Fruit fly (Drosophila melanogaster) whole organism, embryonic: Measurements from ENCODE around the gene Dhc93AB.
A peak's percentile ranks its signal among the peaks of the same experiment; 100 is the strongest.

Experiments used
- Ada2b ChIP-seq: fragments of 200-800 bp; sonication (Bioruptor generic); IDR thresholded peaks from 2 replicates; pipeline ENCODE4 v1.3.6; 2022; ENCODE audit warnings: missing biosample characterization, missing genetic modification characterization
- Asciz ChIP-seq: fragments of 200-800 bp; sonication (Bioruptor generic); optimal IDR thresholded peaks from 2 replicates; lab custom pipeline; 2017; ENCODE audit warnings: missing biosample characterization, mild to moderate bottlenecking, missing genetic modification characterization, missing genetic modification reagents
- Bgb ChIP-seq: fragments of 200-800 bp; sonication (Bioruptor generic); IDR thresholded peaks from 2 replicates; pipeline ENCODE4 v1.3.6; 2022; ENCODE audit warnings: missing biosample characterization, missing genetic modification characterization; ENCODE audit not compliant: partially characterized antibody
- Bteb2 ChIP-seq: fragments of 200-800 bp; sonication (Bioruptor generic); optimal IDR thresholded peaks from 2 replicates; lab custom pipeline; 2016; ENCODE audit warnings: missing biosample characterization, missing genetic modification characterization
- CG10959 ChIP-seq: fragments of 200-800 bp; sonication (Bioruptor generic); IDR thresholded peaks from 2 replicates; pipeline ENCODE4 v1.3.6; 2022; ENCODE audit warnings: missing biosample characterization, missing genetic modification characterization
- CG11504 ChIP-seq: fragments of 200-800 bp; sonication (Bioruptor generic); optimal IDR thresholded peaks from 3 replicates; lab custom pipeline; 2019; ENCODE audit warnings: missing biosample characterization, mild to moderate bottlenecking, missing genetic modification characterization, moderate library complexity
- CG11695 ChIP-seq: fragments of 200-800 bp; sonication (Bioruptor generic); IDR thresholded peaks from 3 replicates; pipeline ENCODE4 v1.3.6; 2022; ENCODE audit warnings: missing biosample characterization, missing genetic modification characterization
- CG13287 ChIP-seq: fragments of 200-800 bp; sonication (Bioruptor generic); IDR thresholded peaks from 2 replicates; pipeline ENCODE4 v1.3.6; 2022; ENCODE audit warnings: missing biosample characterization, missing genetic modification characterization; ENCODE audit not compliant: partially characterized antibody
- CG16779 ChIP-seq: fragments of 200-800 bp; sonication (Bioruptor generic); IDR thresholded peaks from 2 replicates; pipeline ENCODE4 v1.3.6; 2022; ENCODE audit warnings: missing biosample characterization, missing genetic modification characterization
- CG16863 ChIP-seq: fragments of 200-800 bp; sonication (Bioruptor generic); optimal IDR thresholded peaks from 3 replicates; lab custom pipeline; 2016; ENCODE audit warnings: missing biosample characterization, missing genetic modification characterization
- CG2202 ChIP-seq: fragments of 200-800 bp; sonication (Bioruptor generic); optimal IDR thresholded peaks from 2 replicates; lab custom pipeline; 2018; ENCODE audit warnings: missing biosample characterization, mild to moderate bottlenecking, missing genetic modification characterization
- CG2889 ChIP-seq: fragments of 200-800 bp; sonication (Bioruptor generic); IDR thresholded peaks from 3 replicates; pipeline ENCODE4 v1.3.6; 2022; ENCODE audit warnings: missing biosample characterization, missing genetic modification characterization
- CG31365 ChIP-seq: fragments of 200-800 bp; sonication (Bioruptor generic); optimal IDR thresholded peaks from 2 replicates; lab custom pipeline; 2018; ENCODE audit warnings: missing biosample characterization, mild to moderate bottlenecking, missing genetic modification characterization
- CG3407 ChIP-seq: fragments of 200-800 bp; sonication (Bioruptor generic); optimal IDR thresholded peaks from 2 replicates; lab custom pipeline; 2018; ENCODE audit warnings: missing biosample characterization, mild to moderate bottlenecking, missing genetic modification characterization
- CG3847 ChIP-seq: fragments of 200-800 bp; sonication (Bioruptor generic); IDR thresholded peaks from 2 replicates; pipeline ENCODE4 v1.3.6; 2022; ENCODE audit warnings: missing biosample characterization, missing genetic modification characterization
- CG4360 ChIP-seq: fragments of 200-800 bp; sonication (Bioruptor generic); IDR thresholded peaks from 2 replicates; pipeline ENCODE4 v1.3.6; 2022; ENCODE audit warnings: missing biosample characterization, missing genetic modification characterization
- CG6683 ChIP-seq: fragments of 200-800 bp; sonication (Bioruptor generic); optimal IDR thresholded peaks from 2 replicates; lab custom pipeline; 2017; ENCODE audit warnings: missing biosample characterization, mild to moderate bottlenecking, missing genetic modification characterization, missing genetic modification reagents
- CG7963 ChIP-seq: fragments of 200-800 bp; sonication (Bioruptor generic); IDR thresholded peaks from 3 replicates; pipeline ENCODE4 v1.3.6; 2022; ENCODE audit warnings: missing biosample characterization, missing genetic modification characterization; ENCODE audit not compliant: partially characterized antibody
- CG7987 ChIP-seq: fragments of 200-800 bp; sonication (Bioruptor generic); optimal IDR thresholded peaks from 2 replicates; lab custom pipeline; 2018; ENCODE audit warnings: missing biosample characterization, mild to moderate bottlenecking, missing genetic modification characterization, moderate library complexity
- CG8281 ChIP-seq: fragments of 200-800 bp; sonication (Bioruptor generic); optimal IDR thresholded peaks from 2 replicates; lab custom pipeline; 2018; ENCODE audit warnings: missing biosample characterization, mild to moderate bottlenecking, missing genetic modification characterization, moderate library complexity
- CG8359 ChIP-seq: fragments of 200-800 bp; sonication (Bioruptor generic); optimal IDR thresholded peaks from 2 replicates; lab custom pipeline; 2017; ENCODE audit warnings: missing biosample characterization, mild to moderate bottlenecking, missing genetic modification characterization, borderline replicate concordance
- CG9609 ChIP-seq: fragments of 200-800 bp; sonication (Bioruptor generic); optimal IDR thresholded peaks from 3 replicates; lab custom pipeline; 2016; ENCODE audit warnings: missing biosample characterization, missing genetic modification characterization
- CG9727 ChIP-seq: fragments of 200-800 bp; sonication (Bioruptor generic); optimal IDR thresholded peaks from 3 replicates; lab custom pipeline; 2017; ENCODE audit warnings: missing biosample characterization, mild to moderate bottlenecking, missing genetic modification characterization
- Dad ChIP-seq: fragments of 200-800 bp; sonication (Bioruptor generic); optimal IDR thresholded peaks from 3 replicates; lab custom pipeline; 2016; ENCODE audit warnings: missing biosample characterization, missing genetic modification characterization
- Deaf1 ChIP-seq: fragments of 200-800 bp; optimal IDR thresholded peaks from 3 replicates; lab custom pipeline; 2019; ENCODE audit warnings: missing biosample characterization, mild to moderate bottlenecking, missing genetic modification characterization, moderate library complexity
- Eip74EF ChIP-seq, 2 experiments: fragments of 200-800 bp in 1 of 2; fragments of >200 bp in 1 of 2; sonication (Bioruptor generic) in 1 of 2; optimal IDR thresholded peaks; 2 replicates each; lab custom pipeline; 2017 to 2019; ENCODE audit warnings: missing biosample characterization in 2 of 2, missing genetic modification characterization in 2 of 2, mild to moderate bottlenecking in 1 of 2, moderate library complexity in 1 of 2
- H15 ChIP-seq: fragments of 200-800 bp; sonication (Bioruptor generic); IDR thresholded peaks from 3 replicates; pipeline ENCODE4 v1.3.6; 2022; ENCODE audit warnings: missing biosample characterization, missing genetic modification characterization
- HLH3B ChIP-seq: fragments of 200-800 bp; sonication (Bioruptor generic); IDR thresholded peaks from 2 replicates; pipeline ENCODE4 v1.3.6; 2022; ENCODE audit warnings: missing biosample characterization, missing genetic modification characterization
- Hr51 ChIP-seq, 2 experiments: fragments of 200-800 bp; sonication (Bioruptor generic); optimal IDR thresholded peaks; 2 replicates in 1 of 2; 3 replicates in 1 of 2; lab custom pipeline; 2016 to 2018; ENCODE audit warnings: missing biosample characterization in 2 of 2, missing genetic modification characterization in 2 of 2, mild to moderate bottlenecking in 1 of 2, moderate library complexity in 1 of 2
- NC2α ChIP-seq: fragments of 200-800 bp; sonication (Bioruptor generic); optimal IDR thresholded peaks from 2 replicates; lab custom pipeline; 2016; ENCODE audit warnings: missing biosample characterization, missing genetic modification characterization
- NC2β ChIP-seq: fragments of 200-800 bp; sonication (Bioruptor generic); optimal IDR thresholded peaks from 2 replicates; lab custom pipeline; 2016; ENCODE audit warnings: missing biosample characterization, missing genetic modification characterization
- Nf-YA ChIP-seq: fragments of 200-800 bp; sonication (Bioruptor generic); IDR thresholded peaks from 2 replicates; pipeline ENCODE4 v1.3.6; 2022; ENCODE audit warnings: missing biosample characterization, missing genetic modification characterization
- Optix ChIP-seq: fragments of 200-800 bp; sonication (Bioruptor generic); IDR thresholded peaks from 3 replicates; pipeline ENCODE4 v1.3.6; 2022; ENCODE audit warnings: missing biosample characterization, missing genetic modification characterization
- Taf1 ChIP-seq: fragments of 200-800 bp; sonication (Bioruptor generic); IDR thresholded peaks from 2 replicates; pipeline ENCODE4 v1.3.6; 2022; ENCODE audit warnings: missing biosample characterization, missing genetic modification characterization
- Tbp ChIP-seq: fragments of >200 bp; optimal IDR thresholded peaks from 2 replicates; lab custom pipeline; 2018; ENCODE audit warnings: missing biosample characterization, missing genetic modification characterization
- ato ChIP-seq: fragments of 200-800 bp; sonication (Bioruptor generic); IDR thresholded peaks from 2 replicates; pipeline ENCODE4 v1.3.6; 2022; ENCODE audit warnings: missing biosample characterization, missing genetic modification characterization; ENCODE audit not compliant: partially characterized antibody
- ci ChIP-seq: fragments of 200-800 bp; sonication (Bioruptor generic); IDR thresholded peaks from 3 replicates; pipeline ENCODE4 v1.3.6; 2022; ENCODE audit warnings: missing biosample characterization, missing genetic modification characterization
- eyg ChIP-seq: fragments of 200-800 bp; sonication (Bioruptor generic); optimal IDR thresholded peaks from 3 replicates; lab custom pipeline; 2016; ENCODE audit warnings: missing biosample characterization, missing genetic modification characterization
- gcm ChIP-seq: fragments of 200-800 bp; sonication (Bioruptor generic); optimal IDR thresholded peaks from 2 replicates; lab custom pipeline; 2019; ENCODE audit warnings: missing biosample characterization, mild to moderate bottlenecking, missing genetic modification characterization, moderate library complexity
- kni ChIP-seq: fragments of 200-800 bp; sonication (Bioruptor generic); optimal IDR thresholded peaks from 3 replicates; lab custom pipeline; 2017; ENCODE audit warnings: mild to moderate bottlenecking, missing biosample characterization, missing genetic modification reagents, missing genetic modification characterization
- lmd ChIP-seq: fragments of 200-800 bp; sonication (Bioruptor generic); IDR thresholded peaks from 2 replicates; pipeline ENCODE4 v1.3.6; 2022; ENCODE audit warnings: missing biosample characterization, missing genetic modification characterization
- maf-S ChIP-seq: fragments of 200-800 bp; sonication (Bioruptor generic); optimal IDR thresholded peaks from 2 replicates; lab custom pipeline; 2016; ENCODE audit warnings: missing biosample characterization, missing genetic modification characterization
- onecut ChIP-seq: fragments of 200-800 bp; sonication (Bioruptor generic); IDR thresholded peaks from 2 replicates; pipeline ENCODE4 v1.3.6; 2022; ENCODE audit warnings: missing biosample characterization, missing genetic modification characterization
- sisA ChIP-seq: fragments of 200-800 bp; sonication (Bioruptor generic); IDR thresholded peaks from 2 replicates; pipeline ENCODE4 v1.3.6; 2022; ENCODE audit warnings: missing biosample characterization, missing genetic modification characterization
- sob ChIP-seq: fragments of 200-800 bp; sonication (Bioruptor generic); IDR thresholded peaks from 2 replicates; pipeline ENCODE4 v1.3.6; 2022; ENCODE audit warnings: missing biosample characterization, missing genetic modification characterization
- tgo ChIP-seq: fragments of 200-800 bp; sonication (Bioruptor generic); IDR thresholded peaks from 3 replicates; pipeline ENCODE4 v1.3.6; 2022; ENCODE audit warnings: missing biosample characterization, missing genetic modification characterization
- tx ChIP-seq: fragments of 200-800 bp; sonication (Bioruptor generic); optimal IDR thresholded peaks from 2 replicates; lab custom pipeline; 2016; ENCODE audit warnings: missing biosample characterization, missing genetic modification characterization
- wek ChIP-seq: fragments of 200-800 bp; sonication (Bioruptor generic); optimal IDR thresholded peaks from 3 replicates; lab custom pipeline; 2018; ENCODE audit warnings: missing biosample characterization, mild to moderate bottlenecking, missing genetic modification characterization, moderate library complexity
- yki ChIP-seq: fragments of >200 bp; optimal IDR thresholded peaks from 3 replicates; lab custom pipeline; 2018
- z ChIP-seq: fragments of 200-800 bp; sonication (Bioruptor generic); IDR thresholded peaks from 3 replicates; pipeline ENCODE4 v1.3.6; 2022; ENCODE audit warnings: missing biosample characterization, missing genetic modification characterization

Dhc93AB gene

dm6 chr3R:21017464-21018080 lies 24.7 kb downstream of the Dhc93AB start, which contains the start of gene Rlip (continued):
- TF ChIP-seq onecut (GFP tag; lab: Robert Waterston, UW), result peak; percentile 94
- TF ChIP-seq CG3847 (GFP tag; lab: Robert Waterston, UW), result peak; percentile 61
- TF ChIP-seq Tbp (GFP tag; lab: Kevin White, UChicago), result no peak
- TF ChIP-seq kni (GFP tag; lab: Kevin White, UChicago), result no peak
- peak; percentile 65 for TF ChIP-seq CG7987 (GFP tag; lab: Kevin White, UChicago)
- no peak for TF ChIP-seq Taf1 (GFP tag; lab: Robert Waterston, UW)
- TF ChIP-seq wek (GFP tag; lab: Kevin White, UChicago), result no peak
- no peak for TF ChIP-seq CG8359 (GFP tag; lab: Kevin White, UChicago)
- no peak for TF ChIP-seq Eip74EF (GFP tag; optimal IDR thresholded peaks at IDR 0.05; lab: Kevin White, UChicago)
- no peak for TF ChIP-seq z
- no peak for TF ChIP-seq NC2β (GFP tag; lab: Kevin White, UChicago)
- TF ChIP-seq ato (GFP tag; lab: Robert Waterston, UW), result peak; percentile 58; the same call in 1 of the 2 replicates
- no peak for TF ChIP-seq Hr51 (GFP tag; optimal IDR thresholded peaks at IDR 0.05; lab: Kevin White, UChicago)
- TF ChIP-seq CG2202 (tag; lab: Kevin White, UChicago), result no peak
- TF ChIP-seq CG10959, result no peak
- TF ChIP-seq CG9727 (GFP tag; lab: Kevin White, UChicago), result no peak
- TF ChIP-seq CG7963 (GFP tag; lab: Robert Waterston, UW), result 0 out of 3 replicates have a peak, but pooled peaks have one; percentile 41
- TF ChIP-seq maf-S (GFP tag; lab: Kevin White, UChicago), result no peak
- peak; percentile 62 for TF ChIP-seq CG11504 (tag; lab: Kevin White, UChicago)
- TF ChIP-seq tgo (GFP tag; lab: Robert Waterston, UW), result 0 out of 3 replicates have a peak, but pooled peaks have one; percentile 40
- TF ChIP-seq CG9609, result peak; percentile 55
- no peak for TF ChIP-seq NC2α (GFP tag; lab: Kevin White, UChicago)
- TF ChIP-seq gcm (GFP tag; lab: Kevin White, UChicago), result no peak
- TF ChIP-seq CG4360 (GFP tag; lab: Robert Waterston, UW), result no peak
- TF ChIP-seq Deaf1 (tag; lab: Kevin White, UChicago), result no peak
- no peak for TF ChIP-seq CG11695 (GFP tag; lab: Robert Waterston, UW)
- TF ChIP-seq Asciz (GFP tag; lab: Kevin White, UChicago), result no peak
- TF ChIP-seq ci (GFP tag; lab: Robert Waterston, UW), result peak; percentile 37; the same call in 1 of the 3 replicates
- peak; percentile 16 for TF ChIP-seq tx (GFP tag; lab: Kevin White, UChicago)
- no peak for TF ChIP-seq CG31365 (tag; lab: Kevin White, UChicago)
- TF ChIP-seq CG13287, result peak; percentile 79
- peak; percentile 7 for TF ChIP-seq Bteb2 (GFP tag; lab: Kevin White, UChicago)
- TF ChIP-seq Nf-YA (GFP tag; lab: Robert Waterston, UW), result no peak
- peak; percentile 47; the same call in 1 of the 2 replicates for TF ChIP-seq lmd (GFP tag; lab: Robert Waterston, UW)
- no peak for TF ChIP-seq CG8281 (tag; lab: Kevin White, UChicago)
- no peak for TF ChIP-seq Ada2b
- TF ChIP-seq Dad (GFP tag; lab: Kevin White, UChicago), result peak; percentile 45
- peak; percentile 41 for TF ChIP-seq eyg (GFP tag; lab: Kevin White, UChicago)
- peak; percentile 80 for TF ChIP-seq sob (GFP tag; lab: Robert Waterston, UW)
- no peak for TF ChIP-seq CG2889
- TF ChIP-seq HLH3B (GFP tag; lab: Robert Waterston, UW), result peak; percentile 53; the same call in 1 of the 2 replicates
- no peak; the same call in 1 of the 2 replicates for TF ChIP-seq CG16779 (GFP tag; lab: Robert Waterston, UW)
- TF ChIP-seq Bgb (GFP tag; lab: Robert Waterston, UW), result peak; percentile 74
- no peak for TF ChIP-seq yki (lab: Kevin White, UChicago)
- no peak for TF ChIP-seq CG6683 (GFP tag; lab: Kevin White, UChicago)
- TF ChIP-seq Optix (GFP tag; lab: Robert Waterston, UW), result no peak
- TF ChIP-seq sisA (GFP tag; lab: Robert Waterston, UW), result peak; percentile 70
- peak; percentile 21 for TF ChIP-seq CG16863 (GFP tag; lab: Kevin White, UChicago)
- peak; percentile 23; the same call in 1 of the 3 replicates for TF ChIP-seq H15
- TF ChIP-seq CG3407 (GFP tag; lab: Kevin White, UChicago), result no peak
